Fruit fly (Drosophila melanogaster): ENCODE measurements around the gene okr.

DNA sequence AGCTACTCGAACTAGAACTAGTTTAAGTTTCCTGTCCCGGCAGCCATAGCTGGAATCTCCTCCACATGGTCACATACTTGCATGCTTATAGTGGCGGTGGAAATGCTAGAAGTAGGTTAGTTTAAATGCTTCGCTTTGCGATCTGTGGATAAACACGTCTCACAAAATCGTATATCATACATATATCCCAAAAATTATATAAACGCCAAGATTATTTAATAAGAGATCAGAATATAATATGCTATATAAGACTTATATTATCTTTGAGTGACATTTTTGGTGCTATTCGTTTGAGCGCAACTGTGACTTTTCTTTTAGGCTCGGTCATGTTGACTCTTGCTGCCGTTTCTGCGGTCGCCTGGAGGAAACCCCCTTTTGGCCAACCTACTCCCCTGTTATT is 9.4 kb upstream of the okr start:
- TF ChIP-seq Ets65A (GFP tag) (peak; percentile 49), Dll (GFP tag; IDR thresholded peaks at IDR 0.05; ENCODE audit: partially characterized antibody) (no peak), zen2 (GFP tag; IDR thresholded peaks at IDR 0.05; ENCODE audit: partially characterized antibody) (no peak)
